Worm (Caenorhabditis elegans): ENCODE results near the gene T19C3.7.

DNA sequence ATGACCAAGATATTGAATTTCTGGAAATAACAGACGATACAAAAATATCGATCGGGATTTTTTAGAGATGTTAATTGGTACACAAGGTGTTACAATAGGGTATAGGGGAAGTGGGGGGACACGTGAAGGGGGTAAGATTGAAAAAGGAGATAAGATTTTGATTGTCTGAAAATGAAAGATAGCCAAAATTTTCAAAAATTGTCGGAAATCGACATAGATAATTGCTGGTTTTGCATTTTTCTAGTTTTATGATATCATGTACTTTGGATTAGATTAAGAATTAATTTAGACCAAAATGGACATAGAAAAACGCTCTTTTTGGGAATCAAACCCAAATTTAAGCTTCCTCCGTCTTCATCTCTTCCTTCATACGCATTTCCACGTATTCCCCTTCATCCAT lies 8.1 kb downstream of the T19C3.7 start, which contains the start of gene T19C3.5:
- TF ChIP-seq snpc-4 (tag; optimal IDR thresholded peaks at IDR 0.05): no peak
- no peak for TF ChIP-seq elt-1 (tag; optimal IDR thresholded peaks at IDR 0.05; ENCODE audit: borderline replicate concordance, insufficient read depth)
- no peak for TF ChIP-seq blmp-1 (tag; optimal IDR thresholded peaks at IDR 0.05)
- no peak for TF ChIP-seq sptf-1 (tag; optimal IDR thresholded peaks at IDR 0.05)
- TF ChIP-seq unc-39 (tag; optimal IDR thresholded peaks at IDR 0.05): no peak
- TF ChIP-seq nhr-76 (tag; optimal IDR thresholded peaks at IDR 0.05): no peak
- no peak for TF ChIP-seq hlh-1 (tag; optimal IDR thresholded peaks at IDR 0.05)
- TF ChIP-seq nhr-12 (tag; optimal IDR thresholded peaks at IDR 0.05): no peak
- TF ChIP-seq elt-3 (tag; optimal IDR thresholded peaks at IDR 0.05): no peak
- TF ChIP-seq mls-2 (tag; optimal IDR thresholded peaks at IDR 0.05): no peak
- TF ChIP-seq nhr-28 (tag; optimal IDR thresholded peaks at IDR 0.05): no peak
